Fruit fly (Drosophila melanogaster): ENCODE measurements around the gene CG10013.

CG10013 gene

dm6 chr3R:12369793-12370642 is 46.7 kb downstream of the CG10013 start (continued):
- TF ChIP-seq CG4707 (GFP tag; optimal IDR thresholded peaks at IDR 0.05) (no peak), CG4360 (GFP tag; IDR thresholded peaks at IDR 0.05) (no peak), CG15479 (GFP tag; optimal IDR thresholded peaks at IDR 0.05) (no peak), CG10462 (GFP tag; optimal IDR thresholded peaks at IDR 0.05) (no peak), Gsc (GFP tag; IDR thresholded peaks at IDR 0.05) (no peak), CG2875 (GFP tag; optimal IDR thresholded peaks at IDR 0.05) (no peak), dysf (GFP tag; IDR thresholded peaks at IDR 0.05) (no peak), CG8359 (GFP tag; optimal IDR thresholded peaks at IDR 0.05; ENCODE audit: borderline replicate concordance) (no peak), Atf3 (GFP tag; optimal IDR thresholded peaks at IDR 0.05) (no peak), CG12744 (GFP tag; optimal IDR thresholded peaks at IDR 0.05) (no peak), CG15696 (tag; optimal IDR thresholded peaks at IDR 0.05) (peak; percentile 67), cwo (GFP tag; optimal IDR thresholded peaks at IDR 0.05) (no peak), CG2712 (tag; optimal IDR thresholded peaks at IDR 0.05) (no peak), fd102C (GFP tag; optimal IDR thresholded peaks at IDR 0.05) (no peak), az2 (GFP tag; optimal IDR thresholded peaks at IDR 0.05) (peak; percentile 4)

dm6 chr3R:12370643-12370995 is 47.3 kb downstream of the CG10013 start:
- TF ChIP-seq CG3163 (GFP tag; optimal IDR thresholded peaks at IDR 0.05), result peak; percentile 94
- peak; percentile 59 for TF ChIP-seq nom (GFP tag; optimal IDR thresholded peaks at IDR 0.05)
- no peak for TF ChIP-seq Rfx (GFP tag; IDR thresholded peaks at IDR 0.05)
- TF ChIP-seq CG9727 (GFP tag; optimal IDR thresholded peaks at IDR 0.05), result no peak
- TF ChIP-seq CG12769 (tag; optimal IDR thresholded peaks at IDR 0.05), result peak; percentile 64
- no peak for TF ChIP-seq shn (GFP tag; optimal IDR thresholded peaks at IDR 0.05)
- no peak for TF ChIP-seq Six4 (GFP tag; optimal IDR thresholded peaks at IDR 0.05)
- TF ChIP-seq Fer1 (GFP tag; optimal IDR thresholded peaks at IDR 0.05), result no peak
- TF ChIP-seq CG10543 (GFP tag; optimal IDR thresholded peaks at IDR 0.05), result peak; percentile 36
- TF ChIP-seq Hr78 (GFP tag; optimal IDR thresholded peaks at IDR 0.05), result peak in 1 of 2 experiments; percentile 61
- TF ChIP-seq corto (GFP tag; optimal IDR thresholded peaks at IDR 0.05), result peak; percentile 66
- TF ChIP-seq gro (GFP tag; optimal IDR thresholded peaks at IDR 0.05), result peak; percentile 2
- TF ChIP-seq sd (tag; optimal IDR thresholded peaks at IDR 0.05), result peak; percentile 92
- TF ChIP-seq Trl (optimal IDR thresholded peaks at IDR 0.05), result peak; percentile 53 to 72
- TF ChIP-seq Trl (GFP tag; optimal IDR thresholded peaks at IDR 0.05), result no peak
- peak; percentile 29 for TF ChIP-seq BtbVII (GFP tag; optimal IDR thresholded peaks at IDR 0.05)
- peak; percentile 27; the same call in 1 of the 2 replicates for TF ChIP-seq chm (GFP tag; IDR thresholded peaks at IDR 0.05)
- TF ChIP-seq CG34376 (GFP tag; optimal IDR thresholded peaks at IDR 0.05), result peak; percentile 66
- TF ChIP-seq CG34422 (GFP tag; IDR thresholded peaks at IDR 0.05), result peak; percentile 10; the same call in 1 of the 3 replicates
- TF ChIP-seq chinmo (GFP tag; IDR thresholded peaks at IDR 0.05; ENCODE audit: partially characterized antibody), result 0 out of 4 replicates have a peak, but pooled peaks have one; percentile 68
- peak; percentile 97 for TF ChIP-seq CG13894 (tag; optimal IDR thresholded peaks at IDR 0.05)
- TF ChIP-seq Ssrp (tag; optimal IDR thresholded peaks at IDR 0.05), result no peak
- no peak for TF ChIP-seq ken (GFP tag; IDR thresholded peaks at IDR 0.05)
